Fruit fly (Drosophila melanogaster) whole organism: ENCODE results near the gene CG10587.

Source experiments
- EcR ChIP-seq, 2 experiments: fragments of >200 bp; optimal IDR thresholded peaks; 2 replicates each; lab custom pipeline; 2017; ENCODE audit warnings: missing biosample characterization in 2 of 2, missing genetic modification characterization in 2 of 2, missing genetic modification reagents in 2 of 2
- pan ChIP-seq: fragments of >200 bp; optimal IDR thresholded peaks from 2 replicates; lab custom pipeline; 2017
- usp ChIP-seq: fragments of >200 bp; optimal IDR thresholded peaks from 2 replicates; lab custom pipeline; 2017; ENCODE audit warnings: missing biosample characterization, missing genetic modification characterization, mixed read lengths

dm6 chr3L:20933706-20934105 lies 28.6 kb downstream of the CG10587 start:
- TF ChIP-seq pan (no peak), EcR (GFP tag; optimal IDR thresholded peaks at IDR 0.05; lab: Kevin White, UChicago) (no peak), usp (GFP tag; lab: Kevin White, UChicago) (no peak)
